Worm (Caenorhabditis elegans) whole organism, mixed stage, embryonic: ENCODE data around the gene nhr-12.

Experiments used
- M03D4.4 ChIP-seq: sonication (generic microtip); optimal IDR thresholded peaks from 2 replicates; lab custom pipeline; 2017; ENCODE audit warnings: mild to moderate bottlenecking, missing genetic modification characterization, missing compliant biosample characterization
- blmp-1 ChIP-seq: fragments of 150-350 bp; optimal IDR thresholded peaks from 2 replicates; lab custom pipeline; 2014; ENCODE audit warnings: missing biosample characterization, missing genetic modification characterization
- ceh-39 ChIP-seq: fragments of 150-350 bp; optimal IDR thresholded peaks from 2 replicates; lab custom pipeline; 2014; ENCODE audit warnings: missing biosample characterization, missing genetic modification characterization
- ceh-43 ChIP-seq: fragments of 200-800 bp; sonication (Bioruptor generic); optimal IDR thresholded peaks from 2 replicates; lab custom pipeline; 2018; ENCODE audit warnings: mild to moderate bottlenecking, missing genetic modification characterization, moderate library complexity, missing compliant biosample characterization
- ceh-83 ChIP-seq: fragments of 200-800 bp; sonication (Bioruptor generic); optimal IDR thresholded peaks from 2 replicates; lab custom pipeline; 2018; ENCODE audit warnings: mild to moderate bottlenecking, missing genetic modification characterization, missing compliant biosample characterization
- ces-1 ChIP-seq: fragments of 150-350 bp; optimal IDR thresholded peaks from 2 replicates; lab custom pipeline; 2014; ENCODE audit warnings: missing biosample characterization, missing genetic modification reagents, missing genetic modification characterization
- cnd-1 ChIP-seq: fragments of 200-800 bp; sonication (Bioruptor generic); optimal IDR thresholded peaks from 2 replicates; lab custom pipeline; 2018; ENCODE audit warnings: mild to moderate bottlenecking, missing genetic modification characterization, missing compliant biosample characterization
- drap-1 ChIP-seq: fragments of 200-800 bp; sonication (Bioruptor generic); optimal IDR thresholded peaks from 3 replicates; lab custom pipeline; 2018; ENCODE audit warnings: mild to moderate bottlenecking, missing genetic modification characterization, missing compliant biosample characterization
- elt-1 ChIP-seq: sonication (generic microtip); optimal IDR thresholded peaks from 2 replicates; lab custom pipeline; 2017; ENCODE audit warnings: missing genetic modification characterization, mild to moderate bottlenecking, missing compliant biosample characterization, antibody characterized with exemption, moderate library complexity, borderline replicate concordance; ENCODE audit not compliant: insufficient read depth
- elt-3 ChIP-seq: fragments of 150-350 bp; optimal IDR thresholded peaks from 2 replicates; lab custom pipeline; 2014; ENCODE audit warnings: missing biosample characterization, missing genetic modification characterization
- flh-1 ChIP-seq: fragments of 200-800 bp; sonication (Bioruptor generic); optimal IDR thresholded peaks from 2 replicates; lab custom pipeline; 2018; ENCODE audit warnings: mild to moderate bottlenecking, missing genetic modification characterization, moderate library complexity, missing compliant biosample characterization
- hlh-1 ChIP-seq: fragments of 150-350 bp; optimal IDR thresholded peaks from 2 replicates; lab custom pipeline; 2014; ENCODE audit warnings: missing biosample characterization, missing genetic modification reagents, missing genetic modification characterization
- lin-13 ChIP-seq: fragments of 150-350 bp; optimal IDR thresholded peaks from 2 replicates; lab custom pipeline; 2014; ENCODE audit warnings: missing biosample characterization, missing genetic modification characterization
- lin-32 ChIP-seq: fragments of 200-800 bp; sonication (Bioruptor generic); optimal IDR thresholded peaks from 2 replicates; lab custom pipeline; 2018; ENCODE audit warnings: mild to moderate bottlenecking, missing genetic modification characterization, missing compliant biosample characterization
- lsy-2 ChIP-seq: fragments of 150-350 bp; optimal IDR thresholded peaks from 2 replicates; lab custom pipeline; 2014; ENCODE audit warnings: missing biosample characterization, missing genetic modification characterization
- mab-5 ChIP-seq: fragments of 150-350 bp; optimal IDR thresholded peaks from 2 replicates; lab custom pipeline; 2014; ENCODE audit warnings: missing biosample characterization, missing genetic modification characterization
- mls-2 ChIP-seq: sonication (generic microtip); optimal IDR thresholded peaks from 2 replicates; lab custom pipeline; 2016; ENCODE audit warnings: mild to moderate bottlenecking, missing genetic modification characterization, moderate library complexity, missing compliant biosample characterization
- nhr-12 ChIP-seq: fragments of 150-350 bp; optimal IDR thresholded peaks from 2 replicates; lab custom pipeline; 2014; ENCODE audit warnings: missing biosample characterization, missing genetic modification characterization
- nhr-2 ChIP-seq: fragments of 150-350 bp; optimal IDR thresholded peaks from 2 replicates; lab custom pipeline; 2014; ENCODE audit warnings: missing biosample characterization, missing genetic modification characterization
- nhr-237 ChIP-seq: fragments of 150-350 bp; optimal IDR thresholded peaks from 2 replicates; lab custom pipeline; 2014; ENCODE audit warnings: missing biosample characterization, missing genetic modification characterization
- nhr-76 ChIP-seq: sonication (generic microtip); optimal IDR thresholded peaks from 2 replicates; lab custom pipeline; 2017; ENCODE audit warnings: missing biosample characterization, missing genetic modification characterization
- pha-4 ChIP-seq: fragments of 150-350 bp; optimal IDR thresholded peaks from 2 replicates; lab custom pipeline; 2018; ENCODE audit warnings: missing biosample characterization, missing genetic modification reagents, missing genetic modification characterization
- snpc-4 ChIP-seq: fragments of 150-350 bp; optimal IDR thresholded peaks from 2 replicates; lab custom pipeline; 2014; ENCODE audit warnings: missing biosample characterization, missing genetic modification characterization
- tbx-8 ChIP-seq: fragments of 200-800 bp; sonication (Bioruptor generic); optimal IDR thresholded peaks from 2 replicates; lab custom pipeline; 2018; ENCODE audit warnings: mild to moderate bottlenecking, missing genetic modification characterization, moderate library complexity, missing compliant biosample characterization
- unc-120 ChIP-seq: sonication (generic microtip); optimal IDR thresholded peaks from 2 replicates; lab custom pipeline; 2017; ENCODE audit warnings: missing genetic modification characterization, missing compliant biosample characterization; ENCODE audit not compliant: poor library complexity, severe bottlenecking
- unc-39 ChIP-seq: fragments of 150-350 bp; optimal IDR thresholded peaks from 2 replicates; lab custom pipeline; 2014; ENCODE audit warnings: missing biosample characterization, missing genetic modification characterization
- unc-62 ChIP-seq: fragments of 150-350 bp; optimal IDR thresholded peaks from 2 replicates; lab custom pipeline; 2014; ENCODE audit warnings: missing biosample characterization, missing genetic modification reagents, missing genetic modification characterization
- zip-8 ChIP-seq: fragments of 150-350 bp; optimal IDR thresholded peaks from 2 replicates; lab custom pipeline; 2014; ENCODE audit warnings: missing biosample characterization, missing genetic modification characterization

nhr-12 gene

DNA sequence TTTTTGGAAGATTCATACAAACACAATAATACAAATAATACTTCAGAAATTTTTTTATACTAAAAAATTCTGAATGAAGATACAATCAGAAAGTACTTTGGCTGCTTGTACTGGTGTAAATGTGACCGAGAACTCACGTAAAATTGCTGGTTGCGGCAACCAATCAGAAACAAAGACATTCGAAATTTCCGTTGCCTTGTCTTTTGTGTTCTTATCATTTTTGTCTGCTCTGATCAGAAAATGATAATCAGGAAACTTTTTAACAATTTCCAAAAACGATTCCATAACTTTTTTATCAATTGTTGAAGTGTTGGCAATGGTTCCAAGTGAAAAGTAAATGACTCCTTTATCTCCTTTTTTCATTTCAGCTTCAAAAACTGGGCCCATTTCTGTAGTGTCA is 13.1 kb upstream of the nhr-12 start:
- TF ChIP-seq lin-13 (tag; lab: Kevin White, UChicago): no peak
- TF ChIP-seq unc-62: no peak
- no peak for TF ChIP-seq pha-4 (tag; lab: Kevin White, UChicago)
- TF ChIP-seq ceh-39 (tag; lab: Kevin White, UChicago): no peak
- no peak for TF ChIP-seq flh-1 (GFP tag; lab: Kevin White, UChicago)
- TF ChIP-seq nhr-2 (tag; lab: Kevin White, UChicago): no peak
- no peak for TF ChIP-seq mls-2 (tag; lab: Kevin White, UChicago)
- no peak for TF ChIP-seq tbx-8 (GFP tag; lab: Kevin White, UChicago)
- TF ChIP-seq snpc-4: no peak
- TF ChIP-seq lin-32 (GFP tag; lab: Kevin White, UChicago): no peak
- TF ChIP-seq zip-8: no peak
- TF ChIP-seq unc-120 (tag; lab: Kevin White, UChicago): no peak
- no peak for TF ChIP-seq blmp-1 (tag; lab: Kevin White, UChicago)
- no peak for TF ChIP-seq mab-5 (tag; lab: Kevin White, UChicago)
- no peak for TF ChIP-seq ceh-43
- TF ChIP-seq elt-1 (tag; lab: Kevin White, UChicago): no peak
- no peak for TF ChIP-seq cnd-1
- no peak for TF ChIP-seq ces-1 (GFP tag; lab: Kevin White, UChicago)
- TF ChIP-seq nhr-76 (tag; lab: Kevin White, UChicago): no peak
- no peak for TF ChIP-seq drap-1 (GFP tag; lab: Kevin White, UChicago)

DNA sequence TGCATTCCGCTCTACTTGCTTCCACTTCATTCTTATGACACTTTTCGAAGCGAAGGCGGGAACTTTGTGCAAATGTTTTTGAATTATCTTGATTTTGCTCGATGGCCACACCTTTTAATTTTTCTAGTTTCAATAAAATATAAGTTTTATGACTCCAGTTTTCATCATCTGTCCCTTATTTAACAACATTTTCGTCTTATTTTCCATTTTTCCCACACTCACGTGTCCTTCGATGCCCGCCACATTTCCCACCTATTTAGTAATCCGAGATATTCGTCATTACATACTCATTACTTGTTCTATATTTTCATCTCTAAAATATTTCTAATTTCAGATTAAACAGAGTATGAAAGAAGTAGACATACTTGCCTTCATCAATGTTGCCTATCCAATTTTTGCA is 10.5 kb upstream of the nhr-12 start, which contains the start of gene srd-49:
TSS of gene srd-49 (plus strand) at position 301 of the 400 bp plus-strand sequence.
- TF ChIP-seq tbx-8 (GFP tag; lab: Kevin White, UChicago): no peak
- TF ChIP-seq mls-2 (tag; lab: Kevin White, UChicago): no peak
- TF ChIP-seq nhr-2 (tag; lab: Kevin White, UChicago): no peak

DNA sequence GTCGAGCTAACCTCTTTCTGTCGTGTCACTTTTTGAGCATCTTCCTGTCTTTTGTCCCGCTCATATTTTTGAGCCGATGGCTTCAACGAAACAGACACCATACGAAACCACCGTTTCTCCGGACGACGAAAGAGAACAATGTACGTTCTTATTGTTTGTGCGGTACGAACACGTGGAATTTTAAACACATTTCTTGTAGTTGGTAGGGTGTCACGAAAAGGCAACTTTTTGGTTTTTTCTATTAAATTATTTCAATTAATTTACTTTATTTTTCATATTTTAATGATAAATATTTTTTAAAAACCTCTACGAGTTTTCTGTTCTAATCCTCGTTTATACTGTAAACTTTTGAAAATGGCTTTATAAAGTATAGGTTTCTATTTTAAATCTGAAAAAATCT is 7.3 kb upstream of the nhr-12 start, which contains the start of gene R04B5.11:
TSS of gene R04B5.11 (minus strand) at position 101 of the 400 bp plus-strand sequence.
- TF ChIP-seq unc-62: no peak
- no peak for TF ChIP-seq mab-5 (tag; lab: Kevin White, UChicago)
- no peak for TF ChIP-seq nhr-2 (tag; lab: Kevin White, UChicago)
- no peak for TF ChIP-seq ceh-39 (tag; lab: Kevin White, UChicago)
- TF ChIP-seq ces-1 (GFP tag; lab: Kevin White, UChicago): no peak
- no peak for TF ChIP-seq lin-32 (GFP tag; lab: Kevin White, UChicago)
- no peak for TF ChIP-seq elt-3 (tag; lab: Kevin White, UChicago)
- no peak for TF ChIP-seq nhr-76 (tag; lab: Kevin White, UChicago)
- no peak for TF ChIP-seq M03D4.4 (tag; lab: Kevin White, UChicago)
- no peak for TF ChIP-seq lsy-2 (tag; lab: Kevin White, UChicago)
- no peak for TF ChIP-seq ceh-43
- TF ChIP-seq ceh-83 (GFP tag; lab: Kevin White, UChicago): no peak

DNA sequence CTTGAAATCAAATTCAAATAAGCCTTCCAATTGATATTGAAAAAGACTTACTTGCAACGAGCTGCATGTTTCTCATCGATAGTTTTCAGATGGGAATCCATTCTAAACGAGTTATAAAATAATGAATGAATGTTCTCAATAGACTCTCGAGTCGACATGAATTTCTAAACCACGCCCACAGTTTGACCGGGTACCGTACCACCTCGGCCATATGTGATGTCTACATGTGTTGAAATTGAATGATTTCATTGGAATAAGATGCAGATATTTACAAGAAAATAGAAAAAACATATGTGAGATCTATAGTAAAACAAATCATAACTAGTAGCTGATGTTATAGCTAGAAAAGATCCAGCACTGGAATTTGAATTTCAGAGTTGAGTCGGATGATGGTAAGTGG is 6.6 kb upstream of the nhr-12 start, which contains the start of gene R04B5.7:
TSS of gene R04B5.7 (minus strand) at position 101 of the 400 bp plus-strand sequence.
- TF ChIP-seq tbx-8 (GFP tag; lab: Kevin White, UChicago): no peak
- TF ChIP-seq snpc-4: no peak
- no peak for TF ChIP-seq nhr-12 (tag; lab: Kevin White, UChicago)
- TF ChIP-seq nhr-2 (tag; lab: Kevin White, UChicago): no peak
- no peak for TF ChIP-seq lsy-2 (tag; lab: Kevin White, UChicago)
- no peak for TF ChIP-seq hlh-1 (tag; lab: Kevin White, UChicago)
- TF ChIP-seq nhr-76 (tag; lab: Kevin White, UChicago): no peak
- no peak for TF ChIP-seq elt-3 (tag; lab: Kevin White, UChicago)
- no peak for TF ChIP-seq unc-39

- TF ChIP-seq unc-62: peak; percentile 62
- peak; percentile 30 for TF ChIP-seq elt-1 (tag; lab: Kevin White, UChicago)
- peak; percentile 86 for TF ChIP-seq elt-3 (tag; lab: Kevin White, UChicago)
- no peak for TF ChIP-seq nhr-237 (tag; lab: Kevin White, UChicago)
These were observed 3.3 kb upstream of the nhr-12 start, which contains the start of gene R04B5.5 for ce11 chrV:10087103-10087502. Gene R04B5.5, plus strand, starts transcription at chrV:10087480.

DNA sequence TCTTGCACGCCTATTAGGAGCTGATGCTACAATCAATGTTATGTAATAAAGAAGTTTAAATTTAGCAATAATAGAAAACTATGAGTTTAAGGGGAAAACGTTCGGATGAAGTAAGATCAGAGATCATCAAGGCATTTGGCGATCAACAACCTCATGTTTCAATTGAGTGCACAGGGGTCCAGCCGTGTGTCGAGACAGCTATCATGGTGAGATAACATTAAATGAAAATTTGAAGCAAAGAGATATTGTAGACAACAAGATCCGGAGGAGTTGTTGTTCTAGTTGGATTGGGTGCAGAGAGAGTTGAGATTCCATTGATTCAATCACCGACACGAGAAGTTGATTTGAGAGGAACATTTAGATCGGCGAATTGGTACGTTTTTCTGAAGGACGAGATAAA is 2.3 kb upstream of the nhr-12 start:
- TF ChIP-seq hlh-1 (tag; lab: Kevin White, UChicago): peak; percentile 52
- TF ChIP-seq blmp-1 (tag; lab: Kevin White, UChicago): no peak
